Worm (Caenorhabditis elegans): Measurements from ENCODE around the gene pqn-62.
A peak's percentile ranks its signal among the peaks of the same experiment; 100 is the strongest.

- TF ChIP-seq cebp-1 (GFP tag; IDR thresholded peaks at IDR 0.05): no peak
- TF ChIP-seq cebp-1 (tag; optimal IDR thresholded peaks at IDR 0.05): no peak
- no peak for TF ChIP-seq ceh-91 (GFP tag; IDR thresholded peaks at IDR 0.05)
- no peak for TF ChIP-seq ama-1 (optimal IDR thresholded peaks at IDR 0.05)
- TF ChIP-seq ama-1 (GFP tag; optimal IDR thresholded peaks at IDR 0.05): no peak
- peak; percentile 22 for TF ChIP-seq fkh-3 (tag; optimal IDR thresholded peaks at IDR 0.05)
- TF ChIP-seq snpc-4 (GFP tag; optimal IDR thresholded peaks at IDR 0.05): no peak
- TF ChIP-seq snpc-4 (tag; optimal IDR thresholded peaks at IDR 0.05): no peak
- TF ChIP-seq aptf-3 (GFP tag; IDR thresholded peaks at IDR 0.05): no peak
- TF ChIP-seq aptf-2 (GFP tag; conservative IDR thresholded peaks at IDR 0.05): no peak
Observed at ce11 chrX:5214790-5215189, 18.9 kb downstream of the pqn-62 start.

All from whole organism, young adult.